Worm (Caenorhabditis elegans) whole organism, late embryonic: ENCODE data around the gene rho-1.

Experiments used
- C38D4.7 ChIP-seq: fragments of 200-800 bp; sonication (Bioruptor generic); optimal IDR thresholded peaks from 2 replicates; lab custom pipeline; 2018; ENCODE audit warnings: mild to moderate bottlenecking, missing genetic modification characterization, moderate library complexity, missing compliant biosample characterization
- K02D7.2 ChIP-seq: sonication (generic microtip); optimal IDR thresholded peaks from 2 replicates; lab custom pipeline; 2017; ENCODE audit warnings: mild to moderate bottlenecking, missing genetic modification characterization, missing compliant biosample characterization
- K09A11.1 ChIP-seq: sonication (generic microtip); optimal IDR thresholded peaks from 2 replicates; lab custom pipeline; 2017; ENCODE audit warnings: antibody characterized with exemption, mild to moderate bottlenecking, missing genetic modification characterization, missing compliant biosample characterization; ENCODE audit not compliant: insufficient read depth
- T23F11.4 ChIP-seq: fragments of 200-800 bp; sonication (Bioruptor generic); optimal IDR thresholded peaks from 2 replicates; lab custom pipeline; 2018; ENCODE audit warnings: mild to moderate bottlenecking, missing genetic modification characterization, missing compliant biosample characterization
- Y22D7AL.16 ChIP-seq: sonication (generic microtip); optimal IDR thresholded peaks from 2 replicates; lab custom pipeline; 2016; ENCODE audit warnings: missing genetic modification characterization, missing compliant biosample characterization
- ahr-1 ChIP-seq: sonication (generic microtip); optimal IDR thresholded peaks from 2 replicates; lab custom pipeline; 2016; ENCODE audit warnings: missing genetic modification characterization, missing compliant biosample characterization
- ceh-14 ChIP-seq: sonication (generic microtip); optimal IDR thresholded peaks from 2 replicates; lab custom pipeline; 2016; ENCODE audit warnings: missing genotype, missing genetic modification characterization, missing compliant biosample characterization
- ceh-18 ChIP-seq: sonication (generic microtip); optimal IDR thresholded peaks from 2 replicates; lab custom pipeline; 2016; ENCODE audit warnings: missing genetic modification characterization, missing compliant biosample characterization
- ceh-19 ChIP-seq: fragments of 200-800 bp; sonication (Bioruptor generic); optimal IDR thresholded peaks from 2 replicates; lab custom pipeline; 2018; ENCODE audit warnings: mild to moderate bottlenecking, missing genetic modification characterization, missing compliant biosample characterization
- ceh-2 ChIP-seq: sonication (generic microtip); optimal IDR thresholded peaks from 2 replicates; lab custom pipeline; 2016; ENCODE audit warnings: missing genotype, missing genetic modification characterization, missing compliant biosample characterization
- ceh-24 ChIP-seq: sonication (generic microtip); optimal IDR thresholded peaks from 2 replicates; lab custom pipeline; 2016; ENCODE audit warnings: mild to moderate bottlenecking, missing genetic modification characterization, missing compliant biosample characterization
- ceh-30 ChIP-seq: fragments of 150-350 bp; optimal IDR thresholded peaks from 2 replicates; lab custom pipeline; 2014; ENCODE audit warnings: missing biosample characterization, missing genetic modification characterization
- ceh-31 ChIP-seq: sonication (generic microtip); optimal IDR thresholded peaks from 2 replicates; lab custom pipeline; 2016; ENCODE audit warnings: missing genetic modification characterization, missing compliant biosample characterization
- ceh-34 ChIP-seq: sonication (generic microtip); optimal IDR thresholded peaks from 2 replicates; lab custom pipeline; 2016; ENCODE audit warnings: mild to moderate bottlenecking, missing genetic modification characterization, missing compliant biosample characterization
- ceh-45 ChIP-seq: fragments of 200-800 bp; sonication (Bioruptor generic); IDR thresholded peaks from 2 replicates; pipeline ENCODE4 v1.3.6; 2022; ENCODE audit warnings: missing genetic modification reagents, missing genetic modification characterization, missing compliant biosample characterization
- ceh-6 ChIP-seq: fragments of 200-800 bp; sonication (Bioruptor generic); optimal IDR thresholded peaks from 2 replicates; lab custom pipeline; 2018; ENCODE audit warnings: mild to moderate bottlenecking, missing genetic modification characterization, missing compliant biosample characterization
- ceh-9 ChIP-seq: sonication (generic microtip); optimal IDR thresholded peaks from 2 replicates; lab custom pipeline; 2016; ENCODE audit warnings: mild to moderate bottlenecking, missing genetic modification characterization, inconsistent platforms, missing compliant biosample characterization
- che-1 ChIP-seq: sonication (generic microtip); optimal IDR thresholded peaks from 2 replicates; lab custom pipeline; 2016; ENCODE audit warnings: mild to moderate bottlenecking, missing genetic modification characterization, missing compliant biosample characterization
- dmd-4 ChIP-seq: sonication (generic microtip); optimal IDR thresholded peaks from 2 replicates; lab custom pipeline; 2016; ENCODE audit warnings: borderline replicate concordance, missing genetic modification characterization, missing compliant biosample characterization
- dve-1 ChIP-seq: sonication (generic microtip); optimal IDR thresholded peaks from 2 replicates; lab custom pipeline; 2017; ENCODE audit warnings: antibody characterized with exemption, mild to moderate bottlenecking, missing genetic modification characterization, missing compliant biosample characterization
- fax-1 ChIP-seq: sonication (generic microtip); optimal IDR thresholded peaks from 2 replicates; lab custom pipeline; 2016; ENCODE audit warnings: missing genotype, missing genetic modification characterization, missing compliant biosample characterization
- gmeb-2 ChIP-seq: sonication (generic microtip); optimal IDR thresholded peaks from 2 replicates; lab custom pipeline; 2016; ENCODE audit warnings: missing genetic modification characterization, inconsistent platforms, missing compliant biosample characterization
- hlh-15 ChIP-seq: sonication (generic microtip); optimal IDR thresholded peaks from 2 replicates; lab custom pipeline; 2016; ENCODE audit warnings: missing genetic modification characterization, missing compliant biosample characterization
- hlh-30 ChIP-seq: sonication (generic microtip); optimal IDR thresholded peaks from 2 replicates; lab custom pipeline; 2017; ENCODE audit warnings: antibody characterized with exemption, missing genetic modification characterization, missing compliant biosample characterization; ENCODE audit not compliant: insufficient read depth
- hlh-6 ChIP-seq: sonication (generic microtip); optimal IDR thresholded peaks from 2 replicates; lab custom pipeline; 2016; ENCODE audit warnings: missing genotype, missing genetic modification characterization, missing compliant biosample characterization
- hlh-8 ChIP-seq: sonication (generic microtip); optimal IDR thresholded peaks from 2 replicates; lab custom pipeline; 2016; ENCODE audit warnings: missing genotype, missing genetic modification characterization, missing compliant biosample characterization
- madf-2 ChIP-seq: sonication (generic microtip); optimal IDR thresholded peaks from 2 replicates; lab custom pipeline; 2017; ENCODE audit warnings: missing genetic modification characterization, missing compliant biosample characterization
- nfya-1 ChIP-seq: sonication (generic microtip); optimal IDR thresholded peaks from 2 replicates; lab custom pipeline; 2017; ENCODE audit warnings: missing genetic modification characterization, mild to moderate bottlenecking, missing compliant biosample characterization, antibody characterized with exemption, moderate library complexity
- nhr-232 ChIP-seq: sonication (generic microtip); optimal IDR thresholded peaks from 2 replicates; lab custom pipeline; 2016; ENCODE audit warnings: missing genetic modification characterization, missing compliant biosample characterization
- npax-4 ChIP-seq: sonication (generic microtip); optimal IDR thresholded peaks from 2 replicates; lab custom pipeline; 2016; ENCODE audit warnings: missing genetic modification characterization, missing compliant biosample characterization
- odd-2 ChIP-seq: sonication (generic microtip); optimal IDR thresholded peaks from 2 replicates; lab custom pipeline; 2017; ENCODE audit warnings: antibody characterized with exemption, mild to moderate bottlenecking, missing genetic modification characterization, missing compliant biosample characterization
- pag-3 ChIP-seq: sonication (generic microtip); optimal IDR thresholded peaks from 2 replicates; lab custom pipeline; 2016; ENCODE audit warnings: missing compliant biosample characterization, missing genetic modification characterization, borderline replicate concordance
- pha-2 ChIP-seq: sonication (generic microtip); optimal IDR thresholded peaks from 2 replicates; lab custom pipeline; 2017; ENCODE audit warnings: mild to moderate bottlenecking, missing genetic modification characterization, missing compliant biosample characterization
- pha-4 ChIP-seq: fragments of 150-350 bp; optimal IDR thresholded peaks from 2 replicates; lab custom pipeline; 2018; ENCODE audit warnings: missing biosample characterization, missing genetic modification reagents, missing genetic modification characterization
- pros-1 ChIP-seq: fragments of 150-350 bp; optimal IDR thresholded peaks from 2 replicates; lab custom pipeline; 2014; ENCODE audit warnings: missing biosample characterization, missing genetic modification reagents, missing genetic modification characterization
- ref-2 ChIP-seq: sonication (generic microtip); optimal IDR thresholded peaks from 2 replicates; lab custom pipeline; 2016; ENCODE audit warnings: missing genetic modification characterization, missing compliant biosample characterization
- rnt-1 ChIP-seq: sonication (generic microtip); optimal IDR thresholded peaks from 2 replicates; lab custom pipeline; 2016; ENCODE audit warnings: missing genetic modification characterization, missing compliant biosample characterization
- sdc-2 ChIP-seq: sonication (generic microtip); optimal IDR thresholded peaks from 2 replicates; lab custom pipeline; 2016; ENCODE audit warnings: missing genotype, missing genetic modification characterization, missing compliant biosample characterization
- sox-4 ChIP-seq: sonication (generic microtip); optimal IDR thresholded peaks from 2 replicates; lab custom pipeline; 2017; ENCODE audit warnings: mild to moderate bottlenecking, missing genetic modification characterization, inconsistent platforms, missing compliant biosample characterization
- syd-9 ChIP-seq: sonication (generic microtip); optimal IDR thresholded peaks from 2 replicates; lab custom pipeline; 2016; ENCODE audit warnings: mild to moderate bottlenecking, missing genetic modification characterization, moderate library complexity, missing compliant biosample characterization
- tbx-2 ChIP-seq: sonication (generic microtip); optimal IDR thresholded peaks from 2 replicates; lab custom pipeline; 2016; ENCODE audit warnings: missing genetic modification characterization, missing compliant biosample characterization
- tbx-7 ChIP-seq: sonication (generic microtip); optimal IDR thresholded peaks from 2 replicates; lab custom pipeline; 2016; ENCODE audit warnings: missing genotype, missing genetic modification characterization, missing compliant biosample characterization
- ttx-3 ChIP-seq: sonication (generic microtip); optimal IDR thresholded peaks from 2 replicates; lab custom pipeline; 2016; ENCODE audit warnings: missing genetic modification reagents, missing genetic modification characterization, missing compliant biosample characterization
- unc-3 ChIP-seq, 2 experiments: fragments of 200-800 bp in 1 of 2; sonication (Bioruptor generic) in 1 of 2; sonication (generic microtip) in 1 of 2; conservative IDR thresholded peaks in 1 of 2; optimal IDR thresholded peaks in 1 of 2; 2 replicates each; pipeline versions ENCODE4 v1.3.6 to Lab custom; 2016 to 2022; ENCODE audit warnings: missing compliant biosample characterization in 2 of 2, missing genetic modification characterization in 2 of 2, missing genetic modification reagents in 1 of 2
- unc-42 ChIP-seq: sonication (generic microtip); optimal IDR thresholded peaks from 2 replicates; lab custom pipeline; 2016; ENCODE audit warnings: missing genotype, missing genetic modification characterization, missing compliant biosample characterization
- unc-55 ChIP-seq: sonication (generic microtip); optimal IDR thresholded peaks from 2 replicates; lab custom pipeline; 2017; ENCODE audit warnings: missing biosample characterization, missing genetic modification reagents, missing genetic modification characterization
- ztf-16 ChIP-seq: sonication (generic microtip); optimal IDR thresholded peaks from 2 replicates; lab custom pipeline; 2017; ENCODE audit warnings: missing genetic modification characterization, missing compliant biosample characterization

rho-1 gene

DNA sequence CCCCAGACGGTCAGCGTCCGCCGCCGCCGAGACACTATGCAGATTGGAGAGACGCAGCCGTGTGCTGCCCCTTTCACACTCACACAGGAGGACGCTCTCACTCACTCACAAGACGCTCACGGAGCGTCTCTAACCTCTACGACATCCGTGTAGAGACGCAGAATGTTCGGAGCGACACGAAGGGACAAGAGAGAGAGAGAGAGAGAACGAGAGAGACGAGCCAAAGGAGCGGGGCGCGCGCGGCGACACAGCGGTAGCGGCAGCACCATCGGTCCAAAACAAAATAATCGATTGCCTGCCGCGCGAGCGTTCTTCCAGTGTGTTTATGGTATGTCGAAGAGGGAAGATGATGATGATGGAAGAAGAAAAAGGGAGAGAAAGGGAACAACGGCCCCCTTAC is 3.5 kb upstream of the rho-1 start (continued):
- peak; percentile 48 for TF ChIP-seq ceh-14 (tag; lab: Kevin White, UChicago)
- TF ChIP-seq tbx-7 (tag; lab: Kevin White, UChicago): peak; percentile 27
- TF ChIP-seq npax-4 (tag; lab: Kevin White, UChicago): no peak
- TF ChIP-seq hlh-15 (tag; lab: Kevin White, UChicago): no peak
- TF ChIP-seq ceh-19 (GFP tag; lab: Kevin White, UChicago): peak; percentile 34
- peak; percentile 41 for TF ChIP-seq ceh-30
- TF ChIP-seq pha-4 (tag; lab: Kevin White, UChicago): no peak
- TF ChIP-seq ref-2: peak; percentile 90
- no peak for TF ChIP-seq Y22D7AL.16 (tag; lab: Kevin White, UChicago)
- TF ChIP-seq nhr-232 (tag; lab: Kevin White, UChicago): no peak
- TF ChIP-seq ceh-34 (tag; lab: Kevin White, UChicago): peak; percentile 80
- peak; percentile 80 for TF ChIP-seq hlh-30 (tag; lab: Kevin White, UChicago)
- peak; percentile 11 for TF ChIP-seq ztf-16
- peak; percentile 49 for TF ChIP-seq ceh-2 (tag; lab: Kevin White, UChicago)
- peak; percentile 84 for TF ChIP-seq nfya-1
- peak; percentile 88 for TF ChIP-seq rnt-1
- TF ChIP-seq pag-3 (tag; lab: Kevin White, UChicago): no peak
- peak; percentile 92 for TF ChIP-seq tbx-2 (tag; lab: Kevin White, UChicago)
- TF ChIP-seq pha-2 (tag; lab: Kevin White, UChicago): no peak
- peak; percentile 78 for TF ChIP-seq dve-1
- no peak for TF ChIP-seq ceh-24
- TF ChIP-seq ceh-6 (GFP tag; lab: Kevin White, UChicago): no peak
- TF ChIP-seq ceh-45: no peak

DNA sequence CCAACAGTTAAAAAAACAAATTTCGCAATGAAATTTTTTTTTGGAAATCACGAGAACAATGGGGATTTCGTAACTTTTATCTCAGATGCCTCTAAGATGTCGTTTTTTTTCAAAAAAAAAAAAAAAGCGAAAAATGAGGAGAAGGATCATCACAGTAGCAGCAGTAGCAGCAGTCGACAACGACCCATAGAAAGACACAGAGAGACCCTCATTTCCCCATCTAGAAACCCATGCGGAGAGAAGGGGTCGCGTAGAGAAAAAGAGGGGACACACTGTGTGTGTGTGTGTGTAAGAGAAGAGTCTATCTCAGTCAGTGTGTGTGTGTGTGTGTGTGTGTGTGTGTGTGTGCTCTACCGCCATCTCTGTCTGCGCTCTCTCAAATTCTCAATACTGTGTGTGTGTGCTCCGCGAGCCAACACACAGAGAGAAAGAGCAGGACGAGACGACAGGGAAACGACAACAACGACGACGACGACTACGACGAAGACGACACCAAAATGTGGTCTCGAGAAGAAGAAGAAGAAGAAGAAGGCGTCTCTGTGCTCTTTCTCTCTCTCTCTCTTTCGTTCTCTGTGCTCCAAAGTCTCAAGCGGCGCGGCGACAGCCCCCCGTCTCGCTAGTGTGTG is 2.7 kb upstream of the rho-1 start:
- peak; percentile 50 for TF ChIP-seq hlh-8
- TF ChIP-seq sox-4 (tag; lab: Kevin White, UChicago): no peak
- no peak for TF ChIP-seq ahr-1
- TF ChIP-seq hlh-30 (tag; lab: Kevin White, UChicago): peak; percentile 35
- TF ChIP-seq syd-9 (tag; lab: Kevin White, UChicago): no peak
- peak; percentile 72 for TF ChIP-seq ceh-18 (tag; lab: Kevin White, UChicago)
- TF ChIP-seq unc-3 (GFP tag; conservative IDR thresholded peaks at IDR 0.05; lab: Robert Waterston, UW): no peak
- TF ChIP-seq unc-3 (tag; optimal IDR thresholded peaks at IDR 0.05; lab: Kevin White, UChicago): peak; percentile 26
- TF ChIP-seq unc-42 (tag; lab: Kevin White, UChicago): peak; percentile 57
- peak; percentile 12 for TF ChIP-seq ceh-2 (tag; lab: Kevin White, UChicago)
- peak; percentile 9 for TF ChIP-seq K09A11.1 (tag; lab: Kevin White, UChicago)
- TF ChIP-seq fax-1 (tag; lab: Kevin White, UChicago): no peak
- TF ChIP-seq sdc-2: no peak
- TF ChIP-seq K02D7.2: no peak
- no peak for TF ChIP-seq ceh-45
- TF ChIP-seq tbx-2 (tag; lab: Kevin White, UChicago): peak; percentile 75
- peak; percentile 8 for TF ChIP-seq ceh-19 (GFP tag; lab: Kevin White, UChicago)
- TF ChIP-seq ceh-24: no peak
- peak; percentile 22 for TF ChIP-seq che-1 (tag; lab: Kevin White, UChicago)
- TF ChIP-seq tbx-7 (tag; lab: Kevin White, UChicago): peak; percentile 5
- TF ChIP-seq pha-2 (tag; lab: Kevin White, UChicago): no peak
- no peak for TF ChIP-seq ttx-3 (tag; lab: Kevin White, UChicago)
- TF ChIP-seq gmeb-2 (tag; lab: Kevin White, UChicago): peak; percentile 30
- peak; percentile 61 for TF ChIP-seq T23F11.4 (GFP tag; lab: Kevin White, UChicago)
- TF ChIP-seq Y22D7AL.16 (tag; lab: Kevin White, UChicago): peak; percentile 11
- no peak for TF ChIP-seq ceh-9 (tag; lab: Kevin White, UChicago)
- peak; percentile 3 for TF ChIP-seq rnt-1
- TF ChIP-seq pros-1 (tag; lab: Kevin White, UChicago): peak; percentile 42
- TF ChIP-seq dve-1: peak; percentile 76
- TF ChIP-seq madf-2: peak; percentile 48
- TF ChIP-seq hlh-6: no peak
- no peak for TF ChIP-seq dmd-4 (tag; lab: Kevin White, UChicago)
- TF ChIP-seq C38D4.7: peak; percentile 29
- peak; percentile 60 for TF ChIP-seq ceh-31 (tag; lab: Kevin White, UChicago)
- TF ChIP-seq unc-55: peak; percentile 43
- peak; percentile 46 for TF ChIP-seq ceh-34 (tag; lab: Kevin White, UChicago)
- TF ChIP-seq nhr-232 (tag; lab: Kevin White, UChicago): no peak
- TF ChIP-seq pha-4 (tag; lab: Kevin White, UChicago): no peak
- no peak for TF ChIP-seq ceh-14 (tag; lab: Kevin White, UChicago)
- no peak for TF ChIP-seq odd-2 (tag; lab: Kevin White, UChicago)
